Fruit fly (Drosophila melanogaster) whole organism, embryonic: ENCODE measurements around the gene CG7094.

Experiments used
- CG10267 ChIP-seq: fragments of 200-800 bp; sonication (Bioruptor generic); optimal IDR thresholded peaks from 2 replicates; lab custom pipeline; 2018; ENCODE audit warnings: missing biosample characterization, mild to moderate bottlenecking, missing genetic modification characterization, moderate library complexity
- CG10654 ChIP-seq: fragments of 200-800 bp; sonication (Bioruptor generic); optimal IDR thresholded peaks from 2 replicates; lab custom pipeline; 2016; ENCODE audit warnings: missing biosample characterization, missing genetic modification characterization
- CG10979 ChIP-seq: fragments of 200-800 bp; sonication (Bioruptor generic); optimal IDR thresholded peaks from 2 replicates; lab custom pipeline; 2018; ENCODE audit warnings: missing biosample characterization, mild to moderate bottlenecking, missing genetic modification characterization, moderate library complexity
- CG12391 ChIP-seq: fragments of 200-800 bp; sonication (Bioruptor generic); optimal IDR thresholded peaks from 3 replicates; lab custom pipeline; 2018; ENCODE audit warnings: missing biosample characterization, mild to moderate bottlenecking, missing genetic modification characterization, moderate library complexity
- CG13424 ChIP-seq: fragments of 200-800 bp; sonication (Bioruptor generic); optimal IDR thresholded peaks from 2 replicates; lab custom pipeline; 2019; ENCODE audit warnings: missing biosample characterization, mild to moderate bottlenecking, missing genetic modification characterization, moderate library complexity
- CG13894 ChIP-seq: fragments of 200-800 bp; sonication (Bioruptor generic); optimal IDR thresholded peaks from 3 replicates; lab custom pipeline; 2018; ENCODE audit warnings: missing biosample characterization, mild to moderate bottlenecking, missing genetic modification characterization, moderate library complexity
- CG15479 ChIP-seq: fragments of 200-800 bp; sonication (Bioruptor generic); optimal IDR thresholded peaks from 3 replicates; lab custom pipeline; 2019; ENCODE audit warnings: missing biosample characterization, mild to moderate bottlenecking, missing genetic modification characterization, moderate library complexity
- CG1647 ChIP-seq: fragments of 200-800 bp; sonication (Bioruptor generic); optimal IDR thresholded peaks from 3 replicates; lab custom pipeline; 2016; ENCODE audit warnings: missing biosample characterization, missing genetic modification characterization
- CG16813 ChIP-seq: fragments of 200-800 bp; sonication (Bioruptor generic); IDR thresholded peaks from 3 replicates; pipeline ENCODE4 v1.3.6; 2022; ENCODE audit warnings: missing biosample characterization, missing genetic modification characterization; ENCODE audit not compliant: partially characterized antibody
- CG17568 ChIP-seq: fragments of 200-800 bp; sonication (Bioruptor generic); optimal IDR thresholded peaks from 2 replicates; lab custom pipeline; 2018; ENCODE audit warnings: missing biosample characterization, mild to moderate bottlenecking, missing genetic modification characterization, moderate library complexity
- CG18764 ChIP-seq: fragments of 200-800 bp; sonication (Bioruptor generic); optimal IDR thresholded peaks from 3 replicates; lab custom pipeline; 2016; ENCODE audit warnings: missing biosample characterization, missing genetic modification characterization
- CG2875 ChIP-seq: fragments of 200-800 bp; sonication (Bioruptor generic); optimal IDR thresholded peaks from 2 replicates; lab custom pipeline; 2017; ENCODE audit warnings: missing biosample characterization, mild to moderate bottlenecking, missing genetic modification characterization, missing genetic modification reagents
- CG4707 ChIP-seq: fragments of 200-800 bp; sonication (Bioruptor generic); optimal IDR thresholded peaks from 2 replicates; lab custom pipeline; 2018; ENCODE audit warnings: missing biosample characterization, mild to moderate bottlenecking, missing genetic modification characterization, moderate library complexity
- CG6813 ChIP-seq: fragments of 200-800 bp; sonication (Bioruptor generic); optimal IDR thresholded peaks from 2 replicates; lab custom pipeline; 2017; ENCODE audit warnings: missing biosample characterization, missing genetic modification characterization, mild to moderate bottlenecking, moderate library complexity, missing genetic modification reagents
- CG7928 ChIP-seq: fragments of 200-800 bp; sonication (Bioruptor generic); optimal IDR thresholded peaks from 2 replicates; lab custom pipeline; 2017; ENCODE audit warnings: missing biosample characterization, mild to moderate bottlenecking, missing genetic modification characterization
- CG8089 ChIP-seq: fragments of 200-800 bp; sonication (Bioruptor generic); optimal IDR thresholded peaks from 3 replicates; lab custom pipeline; 2016; ENCODE audit warnings: missing biosample characterization, missing genetic modification characterization
- CG8944 ChIP-seq: fragments of 200-800 bp; sonication (Bioruptor generic); optimal IDR thresholded peaks from 3 replicates; lab custom pipeline; 2016; ENCODE audit warnings: missing biosample characterization, missing genetic modification characterization
- Dip3 ChIP-seq: fragments of 200-800 bp; sonication (Bioruptor generic); optimal IDR thresholded peaks from 3 replicates; lab custom pipeline; 2016; ENCODE audit warnings: missing biosample characterization, missing genetic modification characterization
- HLH3B ChIP-seq: fragments of 200-800 bp; sonication (Bioruptor generic); IDR thresholded peaks from 2 replicates; pipeline ENCODE4 v1.3.6; 2022; ENCODE audit warnings: missing biosample characterization, missing genetic modification characterization
- Lim3 ChIP-seq: fragments of 200-800 bp; sonication (Bioruptor generic); IDR thresholded peaks from 2 replicates; pipeline ENCODE4 v1.3.6; 2022; ENCODE audit warnings: missing biosample characterization, missing genetic modification characterization
- Poxn ChIP-seq: fragments of 200-800 bp; sonication (Bioruptor generic); IDR thresholded peaks from 2 replicates; pipeline ENCODE4 v1.3.6; 2022; ENCODE audit warnings: missing biosample characterization, missing genetic modification characterization
- Sox100B ChIP-seq: fragments of 200-800 bp; sonication (Bioruptor generic); optimal IDR thresholded peaks from 3 replicates; lab custom pipeline; 2018; ENCODE audit warnings: missing biosample characterization, mild to moderate bottlenecking, missing genetic modification characterization
- Trl ChIP-seq, 3 experiments: fragments of >200 bp in 2 of 3; fragments of 200-800 bp in 1 of 3; sonication (Bioruptor generic) in 1 of 3; optimal IDR thresholded peaks; 2 replicates in 1 of 3; 3 replicates in 2 of 3; lab custom pipeline; 2016 to 2017; ENCODE audit warnings: missing biosample characterization in 1 of 3, missing genetic modification characterization in 1 of 3
- abd-A ChIP-seq: fragments of 200-800 bp; sonication (Bioruptor generic); optimal IDR thresholded peaks from 3 replicates; lab custom pipeline; 2019; ENCODE audit warnings: missing biosample characterization, mild to moderate bottlenecking, missing genetic modification characterization, moderate library complexity
- caup ChIP-seq: fragments of 200-800 bp; sonication (Bioruptor generic); optimal IDR thresholded peaks from 3 replicates; lab custom pipeline; 2017; ENCODE audit warnings: missing biosample characterization, mild to moderate bottlenecking, missing genetic modification characterization, moderate library complexity; ENCODE audit not compliant: severe bottlenecking
- chm ChIP-seq: fragments of 200-800 bp; sonication (Bioruptor generic); IDR thresholded peaks from 2 replicates; pipeline ENCODE4 v1.3.6; 2022; ENCODE audit warnings: missing biosample characterization, missing genetic modification characterization
- danr ChIP-seq: fragments of 200-800 bp; sonication (Bioruptor generic); IDR thresholded peaks from 2 replicates; pipeline ENCODE4 v1.3.6; 2022; ENCODE audit warnings: missing biosample characterization, missing genetic modification characterization
- dati ChIP-seq: fragments of 200-800 bp; sonication (Bioruptor generic); IDR thresholded peaks from 2 replicates; pipeline ENCODE4 v1.3.6; 2022; ENCODE audit warnings: missing biosample characterization, missing genetic modification characterization
- dmrt11E ChIP-seq: fragments of 200-800 bp; sonication (Bioruptor generic); optimal IDR thresholded peaks from 3 replicates; lab custom pipeline; 2018; ENCODE audit warnings: missing biosample characterization, mild to moderate bottlenecking, missing genetic modification characterization, moderate library complexity
- eve ChIP-seq, 2 experiments: fragments of >200 bp; optimal IDR thresholded peaks; 2 replicates each; lab custom pipeline; 2017; ENCODE audit warnings: missing biosample characterization in 2 of 2, missing genetic modification characterization in 2 of 2
- gt ChIP-seq: fragments of 200-800 bp; sonication (Bioruptor generic); IDR thresholded peaks from 2 replicates; pipeline ENCODE4 v1.3.6; 2022; ENCODE audit warnings: missing biosample characterization, missing genetic modification characterization
- ind ChIP-seq: fragments of 200-800 bp; sonication (Bioruptor generic); optimal IDR thresholded peaks from 3 replicates; lab custom pipeline; 2016; ENCODE audit warnings: missing biosample characterization, missing genetic modification characterization
- jigr1 ChIP-seq: fragments of 200-800 bp; sonication (Bioruptor generic); IDR thresholded peaks from 3 replicates; pipeline ENCODE4 v1.3.6; 2022; ENCODE audit warnings: missing biosample characterization, missing genetic modification characterization
- jumu ChIP-seq: fragments of 200-800 bp; sonication (Bioruptor generic); optimal IDR thresholded peaks from 3 replicates; lab custom pipeline; 2016; ENCODE audit warnings: missing biosample characterization, missing genetic modification characterization
- ken ChIP-seq: fragments of 200-800 bp; sonication (Bioruptor generic); IDR thresholded peaks from 3 replicates; pipeline ENCODE4 v1.3.6; 2022; ENCODE audit warnings: missing biosample characterization, missing genetic modification characterization
- mirr ChIP-seq: fragments of 200-800 bp; sonication (Bioruptor generic); optimal IDR thresholded peaks from 3 replicates; lab custom pipeline; 2018; ENCODE audit warnings: missing biosample characterization, mild to moderate bottlenecking, missing genetic modification characterization
- oc ChIP-seq: fragments of 200-800 bp; sonication (Bioruptor generic); optimal IDR thresholded peaks from 2 replicates; lab custom pipeline; 2018; ENCODE audit warnings: missing biosample characterization, mild to moderate bottlenecking, missing genetic modification characterization, moderate library complexity
- p53 ChIP-seq: fragments of 200-800 bp; sonication (Bioruptor generic); optimal IDR thresholded peaks from 2 replicates; lab custom pipeline; 2016; ENCODE audit warnings: missing biosample characterization, missing genetic modification characterization
- phol ChIP-seq: fragments of 200-800 bp; sonication (Bioruptor generic); optimal IDR thresholded peaks from 3 replicates; lab custom pipeline; 2018; ENCODE audit warnings: missing biosample characterization, mild to moderate bottlenecking, missing genetic modification characterization, moderate library complexity
- pnt ChIP-seq: fragments of 200-800 bp; sonication (Bioruptor generic); optimal IDR thresholded peaks from 3 replicates; lab custom pipeline; 2016; ENCODE audit warnings: missing biosample characterization, missing genetic modification characterization
- sc ChIP-seq, 3 experiments: fragments of >200 bp in 2 of 3; fragments of 200-800 bp in 1 of 3; sonication (Bioruptor generic) in 1 of 3; optimal IDR thresholded peaks; 2 replicates in 2 of 3; 3 replicates in 1 of 3; lab custom pipeline; 2017; ENCODE audit warnings: mild to moderate bottlenecking in 1 of 3, missing biosample characterization in 1 of 3, missing genetic modification characterization in 1 of 3, missing genetic modification reagents in 1 of 3
- sens ChIP-seq: fragments of 200-800 bp; sonication (Bioruptor generic); peaks from one replicate; lab custom pipeline; 2016; ENCODE audit warnings: missing biosample characterization, missing genetic modification characterization
- sisA ChIP-seq: fragments of 200-800 bp; sonication (Bioruptor generic); IDR thresholded peaks from 2 replicates; pipeline ENCODE4 v1.3.6; 2022; ENCODE audit warnings: missing biosample characterization, missing genetic modification characterization
- sug ChIP-seq: fragments of 200-800 bp; optimal IDR thresholded peaks from 2 replicates; lab custom pipeline; 2019; ENCODE audit warnings: missing biosample characterization, mild to moderate bottlenecking, missing genetic modification characterization, moderate library complexity
- tap ChIP-seq: fragments of 200-800 bp; optimal IDR thresholded peaks from 3 replicates; lab custom pipeline; 2019; ENCODE audit warnings: missing biosample characterization, mild to moderate bottlenecking, missing genetic modification characterization, moderate library complexity
- tup ChIP-seq: fragments of 200-800 bp; sonication (Bioruptor generic); optimal IDR thresholded peaks from 2 replicates; lab custom pipeline; 2016; ENCODE audit warnings: missing biosample characterization, mild to moderate bottlenecking, missing genetic modification characterization, moderate library complexity
- usp ChIP-seq: fragments of >200 bp; optimal IDR thresholded peaks from 2 replicates; lab custom pipeline; 2017; ENCODE audit warnings: missing biosample characterization, missing genetic modification characterization
- z ChIP-seq: fragments of 200-800 bp; sonication (Bioruptor generic); IDR thresholded peaks from 3 replicates; pipeline ENCODE4 v1.3.6; 2022; ENCODE audit warnings: missing biosample characterization, missing genetic modification characterization

CG7094 gene

DNA sequence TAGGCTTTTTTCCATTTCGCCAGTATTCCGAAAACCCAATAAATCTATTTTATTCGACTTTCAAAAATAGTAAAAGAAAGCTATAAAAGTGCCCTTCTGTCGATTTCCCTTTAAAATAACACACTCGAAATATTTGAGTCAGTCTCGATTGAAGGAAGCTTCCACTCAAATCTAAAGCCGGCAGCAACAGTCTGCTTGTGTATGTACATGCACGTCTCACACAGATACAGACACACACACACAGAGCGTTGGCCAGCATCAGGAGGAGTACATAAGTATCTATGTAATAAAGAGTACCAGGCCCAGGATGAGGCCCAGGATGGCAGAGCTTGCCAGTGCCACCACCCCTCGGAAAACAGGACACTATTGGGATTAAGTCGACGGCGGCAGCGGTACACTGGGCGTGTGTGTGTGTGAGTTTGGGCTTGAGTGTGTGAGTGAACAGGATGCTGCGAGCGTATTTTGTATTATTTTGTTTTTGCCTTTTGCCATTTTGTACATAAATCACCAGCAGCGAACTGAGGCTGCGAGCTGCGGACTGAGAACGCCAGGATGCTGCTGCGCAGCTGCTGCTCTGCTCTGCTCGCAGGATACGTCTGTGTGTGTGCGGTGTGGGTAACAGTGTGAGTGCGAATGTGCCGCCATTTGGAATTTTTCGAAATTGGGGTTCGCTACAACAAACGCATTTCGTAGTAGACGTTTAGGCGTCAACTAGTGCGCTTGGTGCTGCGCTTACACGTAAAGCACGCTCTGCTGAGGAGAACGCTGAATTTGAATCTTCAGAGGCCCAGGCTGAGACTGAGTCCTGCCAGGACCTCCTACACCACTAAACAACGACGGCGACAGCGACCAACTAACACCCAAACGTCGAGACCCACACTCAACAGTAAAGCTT is 4.8 kb upstream of the CG7094 start (continued):
- TF ChIP-seq usp = no peak
- TF ChIP-seq CG12391 (tag; lab: Kevin White, UChicago) = no peak
- no peak for TF ChIP-seq sc (optimal IDR thresholded peaks at IDR 0.05; lab: Kevin White, UChicago)
- no peak for TF ChIP-seq sc (GFP tag; optimal IDR thresholded peaks at IDR 0.05; lab: Kevin White, UChicago)
- TF ChIP-seq pnt = no peak
- no peak for TF ChIP-seq HLH3B (GFP tag; lab: Robert Waterston, UW)
- TF ChIP-seq p53 (GFP tag; lab: Kevin White, UChicago) = no peak
- TF ChIP-seq CG10979 (tag; lab: Kevin White, UChicago) = no peak
- no peak for TF ChIP-seq Trl (optimal IDR thresholded peaks at IDR 0.05; lab: Kevin White, UChicago)
- no peak for TF ChIP-seq Trl (GFP tag; optimal IDR thresholded peaks at IDR 0.05; lab: Kevin White, UChicago)
- no peak for TF ChIP-seq gt (GFP tag; lab: Robert Waterston, UW)
- TF ChIP-seq CG2875 (GFP tag; lab: Kevin White, UChicago) = no peak
- TF ChIP-seq abd-A = peak; percentile 97
- TF ChIP-seq chm = peak; percentile 82; the same call in 1 of the 2 replicates
- TF ChIP-seq CG4707 = no peak
- no peak for TF ChIP-seq CG1647
- TF ChIP-seq sisA = no peak
- no peak for TF ChIP-seq eve (GFP tag; optimal IDR thresholded peaks at IDR 0.05; lab: Kevin White, UChicago)
- TF ChIP-seq dmrt11E (tag; lab: Kevin White, UChicago) = no peak
- no peak for TF ChIP-seq ken (GFP tag; lab: Robert Waterston, UW)
- TF ChIP-seq sug (tag; lab: Kevin White, UChicago) = no peak
- TF ChIP-seq CG10267 (tag; lab: Kevin White, UChicago) = no peak
- TF ChIP-seq CG10654 (GFP tag; lab: Kevin White, UChicago) = no peak
- no peak for TF ChIP-seq dati
- no peak for TF ChIP-seq CG18764 (GFP tag; lab: Kevin White, UChicago)
- no peak for TF ChIP-seq caup
- TF ChIP-seq CG13424 (tag; lab: Kevin White, UChicago) = no peak
- TF ChIP-seq Dip3 = no peak
- TF ChIP-seq CG15479 (GFP tag; lab: Kevin White, UChicago) = no peak
- no peak for TF ChIP-seq CG6813 (GFP tag; lab: Kevin White, UChicago)
- no peak for TF ChIP-seq Poxn (GFP tag; lab: Robert Waterston, UW)
- no peak for TF ChIP-seq tap (tag; lab: Kevin White, UChicago)
- no peak for TF ChIP-seq sens (GFP tag; lab: Kevin White, UChicago)
- no peak for TF ChIP-seq jigr1
- no peak for TF ChIP-seq danr
- peak; percentile 10 for TF ChIP-seq oc (tag; lab: Kevin White, UChicago)
- TF ChIP-seq Lim3 (GFP tag; lab: Robert Waterston, UW) = no peak
- TF ChIP-seq phol (tag; lab: Kevin White, UChicago) = peak; percentile 62
- no peak for TF ChIP-seq CG8089 (GFP tag; lab: Kevin White, UChicago)
- no peak for TF ChIP-seq CG8944 (GFP tag; lab: Kevin White, UChicago)
- no peak for TF ChIP-seq CG16813
- no peak for TF ChIP-seq tup
- no peak for TF ChIP-seq CG7928 (GFP tag; lab: Kevin White, UChicago)
- TF ChIP-seq Sox100B (GFP tag; lab: Kevin White, UChicago) = no peak
- TF ChIP-seq CG13894 = peak; percentile 39
- no peak for TF ChIP-seq CG17568 (GFP tag; lab: Kevin White, UChicago)
- TF ChIP-seq mirr (GFP tag; lab: Kevin White, UChicago) = peak; percentile 34
- no peak for TF ChIP-seq ind (GFP tag; lab: Kevin White, UChicago)
- TF ChIP-seq z = peak; percentile 92
- no peak for TF ChIP-seq jumu (GFP tag; lab: Kevin White, UChicago)
